Worm (Caenorhabditis elegans) whole organism, mixed stage, embryonic: ENCODE results near the gene memi-3.

Experiments
- M03D4.4 ChIP-seq: sonication (generic microtip); optimal IDR thresholded peaks from 2 replicates; lab custom pipeline; 2017; ENCODE audit warnings: mild to moderate bottlenecking, missing genetic modification characterization, missing compliant biosample characterization
- bed-3 ChIP-seq: fragments of 200-800 bp; sonication (Bioruptor generic); optimal IDR thresholded peaks from 3 replicates; lab custom pipeline; 2018; ENCODE audit warnings: mild to moderate bottlenecking, missing genetic modification characterization, moderate library complexity, missing compliant biosample characterization
- blmp-1 ChIP-seq: fragments of 150-350 bp; optimal IDR thresholded peaks from 2 replicates; lab custom pipeline; 2014; ENCODE audit warnings: missing biosample characterization, missing genetic modification characterization
- ceh-43 ChIP-seq: fragments of 200-800 bp; sonication (Bioruptor generic); optimal IDR thresholded peaks from 2 replicates; lab custom pipeline; 2018; ENCODE audit warnings: mild to moderate bottlenecking, missing genetic modification characterization, moderate library complexity, missing compliant biosample characterization
- ceh-83 ChIP-seq: fragments of 200-800 bp; sonication (Bioruptor generic); optimal IDR thresholded peaks from 2 replicates; lab custom pipeline; 2018; ENCODE audit warnings: mild to moderate bottlenecking, missing genetic modification characterization, missing compliant biosample characterization
- ces-1 ChIP-seq: fragments of 150-350 bp; optimal IDR thresholded peaks from 2 replicates; lab custom pipeline; 2014; ENCODE audit warnings: missing biosample characterization, missing genetic modification reagents, missing genetic modification characterization
- drap-1 ChIP-seq: fragments of 200-800 bp; sonication (Bioruptor generic); optimal IDR thresholded peaks from 3 replicates; lab custom pipeline; 2018; ENCODE audit warnings: mild to moderate bottlenecking, missing genetic modification characterization, missing compliant biosample characterization
- elt-1 ChIP-seq: sonication (generic microtip); optimal IDR thresholded peaks from 2 replicates; lab custom pipeline; 2017; ENCODE audit warnings: missing genetic modification characterization, mild to moderate bottlenecking, missing compliant biosample characterization, antibody characterized with exemption, moderate library complexity, borderline replicate concordance; ENCODE audit not compliant: insufficient read depth
- ham-2 ChIP-seq: fragments of 200-800 bp; sonication (Bioruptor generic); optimal IDR thresholded peaks from 2 replicates; lab custom pipeline; 2018; ENCODE audit warnings: mild to moderate bottlenecking, missing genetic modification characterization, missing compliant biosample characterization
- lin-13 ChIP-seq: fragments of 150-350 bp; optimal IDR thresholded peaks from 2 replicates; lab custom pipeline; 2014; ENCODE audit warnings: missing biosample characterization, missing genetic modification characterization
- lin-32 ChIP-seq: fragments of 200-800 bp; sonication (Bioruptor generic); optimal IDR thresholded peaks from 2 replicates; lab custom pipeline; 2018; ENCODE audit warnings: mild to moderate bottlenecking, missing genetic modification characterization, missing compliant biosample characterization
- mab-5 ChIP-seq: fragments of 150-350 bp; optimal IDR thresholded peaks from 2 replicates; lab custom pipeline; 2014; ENCODE audit warnings: missing biosample characterization, missing genetic modification characterization
- mls-2 ChIP-seq: sonication (generic microtip); optimal IDR thresholded peaks from 2 replicates; lab custom pipeline; 2016; ENCODE audit warnings: mild to moderate bottlenecking, missing genetic modification characterization, moderate library complexity, missing compliant biosample characterization
- nhr-2 ChIP-seq: fragments of 150-350 bp; optimal IDR thresholded peaks from 2 replicates; lab custom pipeline; 2014; ENCODE audit warnings: missing biosample characterization, missing genetic modification characterization
- nhr-237 ChIP-seq: fragments of 150-350 bp; optimal IDR thresholded peaks from 2 replicates; lab custom pipeline; 2014; ENCODE audit warnings: missing biosample characterization, missing genetic modification characterization
- nhr-28 ChIP-seq: fragments of 150-350 bp; optimal IDR thresholded peaks from 2 replicates; lab custom pipeline; 2014; ENCODE audit warnings: missing biosample characterization, missing genetic modification characterization
- nhr-76 ChIP-seq: sonication (generic microtip); optimal IDR thresholded peaks from 2 replicates; lab custom pipeline; 2017; ENCODE audit warnings: missing biosample characterization, missing genetic modification characterization
- sem-2 ChIP-seq: fragments of 200-800 bp; sonication (Bioruptor generic); optimal IDR thresholded peaks from 2 replicates; lab custom pipeline; 2018; ENCODE audit warnings: mild to moderate bottlenecking, missing genetic modification characterization, missing compliant biosample characterization
- tbx-8 ChIP-seq: fragments of 200-800 bp; sonication (Bioruptor generic); optimal IDR thresholded peaks from 2 replicates; lab custom pipeline; 2018; ENCODE audit warnings: mild to moderate bottlenecking, missing genetic modification characterization, moderate library complexity, missing compliant biosample characterization
- unc-120 ChIP-seq: sonication (generic microtip); optimal IDR thresholded peaks from 2 replicates; lab custom pipeline; 2017; ENCODE audit warnings: missing genetic modification characterization, missing compliant biosample characterization; ENCODE audit not compliant: poor library complexity, severe bottlenecking
- unc-39 ChIP-seq: fragments of 150-350 bp; optimal IDR thresholded peaks from 2 replicates; lab custom pipeline; 2014; ENCODE audit warnings: missing biosample characterization, missing genetic modification characterization
- unc-62 ChIP-seq: fragments of 150-350 bp; optimal IDR thresholded peaks from 2 replicates; lab custom pipeline; 2014; ENCODE audit warnings: missing biosample characterization, missing genetic modification reagents, missing genetic modification characterization
- zip-8 ChIP-seq: fragments of 150-350 bp; optimal IDR thresholded peaks from 2 replicates; lab custom pipeline; 2014; ENCODE audit warnings: missing biosample characterization, missing genetic modification characterization

memi-3 gene

DNA sequence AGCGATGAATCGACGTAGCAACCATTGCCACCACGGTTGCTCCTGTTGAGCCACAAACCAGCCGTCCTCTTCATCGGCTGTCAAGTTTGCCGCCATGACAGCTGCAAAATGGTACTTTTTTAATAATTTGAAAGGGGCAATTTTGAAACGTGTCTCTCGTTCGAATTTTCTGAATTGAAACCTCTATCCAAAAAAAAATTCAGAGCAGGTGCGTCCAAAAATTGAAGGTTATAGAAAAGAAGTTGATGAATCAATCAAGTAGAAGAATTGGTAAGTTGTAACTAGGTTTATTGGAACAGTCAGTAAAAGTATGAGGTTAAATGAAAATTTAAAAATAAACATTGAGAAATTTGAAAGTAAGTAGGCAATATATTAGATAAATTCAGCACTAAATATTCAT, 41.7 kb downstream of the memi-3 start, which contains the start of gene T01G1.4:
TSS of gene T01G1.4 (minus strand) at position 101 of the 400 bp plus-strand sequence.
- TF ChIP-seq unc-39 (no peak), nhr-2 (tag; lab: Kevin White, UChicago) (no peak), nhr-237 (tag; lab: Kevin White, UChicago) (no peak), mls-2 (no peak), nhr-76 (no peak), ceh-43 (GFP tag; lab: Kevin White, UChicago) (no peak)
- TF ChIP-seq, all 35 proteins: peak for 0

DNA sequence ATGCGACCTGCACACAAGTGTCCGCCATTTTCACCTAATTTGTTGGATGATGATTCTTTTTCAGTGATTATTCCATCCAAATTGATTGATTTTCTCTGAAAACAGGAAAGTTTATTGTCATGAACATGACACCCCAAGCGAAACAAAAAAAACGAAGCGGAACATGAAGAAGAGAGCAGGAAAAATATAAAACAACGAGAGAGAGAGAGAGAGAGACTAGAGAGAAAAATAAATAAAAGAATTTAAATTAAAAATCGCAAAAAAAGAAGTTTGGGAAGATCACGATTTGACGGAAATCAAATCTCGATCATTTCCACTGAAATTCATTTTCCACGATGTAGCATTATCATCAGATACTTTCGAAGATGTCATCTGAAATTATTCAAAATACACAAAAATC, 43.4 kb downstream of the memi-3 start, which contains the start of gene klp-12:
TSS of gene klp-12 (minus strand) at position 101 of the 400 bp plus-strand sequence.
- TF ChIP-seq blmp-1 = no peak
- TF ChIP-seq lin-13 (tag; lab: Kevin White, UChicago) = no peak
- no peak for TF ChIP-seq elt-1 (tag; lab: Kevin White, UChicago)
- no peak for TF ChIP-seq M03D4.4 (tag; lab: Kevin White, UChicago)
- no peak for TF ChIP-seq bed-3 (GFP tag; lab: Kevin White, UChicago)
- TF ChIP-seq drap-1 (GFP tag; lab: Kevin White, UChicago) = no peak
- TF ChIP-seq ham-2 (GFP tag; lab: Kevin White, UChicago) = no peak
- TF ChIP-seq nhr-76 = no peak
- no peak for TF ChIP-seq zip-8
- no peak for TF ChIP-seq tbx-8 (GFP tag; lab: Kevin White, UChicago)
- TF ChIP-seq ces-1 = no peak
- TF ChIP-seq ceh-83 (GFP tag; lab: Kevin White, UChicago) = no peak
- no peak for TF ChIP-seq lin-32 (GFP tag; lab: Kevin White, UChicago)
- TF ChIP-seq nhr-28 (tag; lab: Kevin White, UChicago) = no peak

DNA sequence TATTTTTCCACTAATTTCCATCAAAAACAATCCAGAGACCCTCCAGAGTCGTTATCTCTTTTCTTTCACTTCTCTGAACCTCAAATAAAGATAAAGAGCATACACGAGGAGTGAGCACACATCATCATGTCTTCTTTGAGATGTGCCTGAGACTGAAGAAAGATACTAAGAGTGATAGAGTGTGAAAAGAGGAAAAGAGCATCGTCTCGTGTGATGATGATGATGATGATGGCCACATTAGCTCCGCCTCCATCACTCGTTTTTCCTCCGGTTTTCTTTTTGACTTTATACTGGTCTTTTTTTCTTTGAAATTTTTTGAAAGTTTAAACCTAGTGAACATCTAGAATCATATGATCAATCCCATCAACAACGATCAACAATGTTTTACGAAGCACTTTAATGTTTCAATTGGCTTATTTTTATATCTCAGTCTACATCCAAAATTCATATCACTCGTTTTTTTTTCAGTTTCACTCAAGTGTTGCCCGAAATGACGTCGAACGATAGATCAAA, 49.1 kb downstream of the memi-3 start, which contains the start of gene T01G1.2:
TSS of gene T01G1.2 (plus strand) at position 463 of the 513 bp plus-strand sequence.
- TF ChIP-seq unc-62 (GFP tag; lab: Kevin White, UChicago) (peak; percentile 55), unc-120 (peak; percentile 83), sem-2 (GFP tag; lab: Kevin White, UChicago) (no peak)

- no peak for TF ChIP-seq mab-5
- no peak for TF ChIP-seq drap-1 (GFP tag; lab: Kevin White, UChicago)
- TF ChIP-seq zip-8 = no peak
- no peak for TF ChIP-seq lin-13 (tag; lab: Kevin White, UChicago)
- TF ChIP-seq bed-3 (GFP tag; lab: Kevin White, UChicago) = no peak
Observed at ce11 chrIV:11352768-11353167, 50.4 kb downstream of the memi-3 start.
